Worm (Caenorhabditis elegans) whole organism, L4 larva: Measurements from ENCODE around the gene ZK792.5.

Experiments
- F37D6.2 ChIP-seq: sonication (generic microtip); optimal IDR thresholded peaks from 2 replicates; lab custom pipeline; 2016; ENCODE audit warnings: mild to moderate bottlenecking, missing genetic modification characterization, missing compliant biosample characterization
- lin-15B ChIP-seq: fragments of 150-350 bp; sonication (generic microtip); optimal IDR thresholded peaks from 3 replicates; lab custom pipeline; 2014; ENCODE audit warnings: missing biosample characterization, missing genetic modification characterization
- lir-3 ChIP-seq: sonication (generic microtip); optimal IDR thresholded peaks from 2 replicates; lab custom pipeline; 2016; ENCODE audit warnings: mild to moderate bottlenecking, missing genetic modification characterization, missing compliant biosample characterization
- mxl-2 ChIP-seq: fragments of 200-800 bp; sonication (Bioruptor generic); conservative IDR thresholded peaks from 2 replicates; pipeline ENCODE4 v1.3.6; 2022; ENCODE audit warnings: missing genetic modification reagents, missing genetic modification characterization, missing compliant biosample characterization
- nhr-76 ChIP-seq: fragments of 150-350 bp; optimal IDR thresholded peaks from 2 replicates; lab custom pipeline; 2014; ENCODE audit warnings: missing biosample characterization, missing genetic modification characterization
- nhr-77 ChIP-seq: fragments of 150-350 bp; optimal IDR thresholded peaks from 2 replicates; lab custom pipeline; 2014; ENCODE audit warnings: missing biosample characterization, missing genetic modification characterization
- snpc-4 ChIP-seq: fragments of 150-350 bp; optimal IDR thresholded peaks from 2 replicates; lab custom pipeline; 2014; ENCODE audit warnings: missing biosample characterization, missing genetic modification characterization

DNA sequence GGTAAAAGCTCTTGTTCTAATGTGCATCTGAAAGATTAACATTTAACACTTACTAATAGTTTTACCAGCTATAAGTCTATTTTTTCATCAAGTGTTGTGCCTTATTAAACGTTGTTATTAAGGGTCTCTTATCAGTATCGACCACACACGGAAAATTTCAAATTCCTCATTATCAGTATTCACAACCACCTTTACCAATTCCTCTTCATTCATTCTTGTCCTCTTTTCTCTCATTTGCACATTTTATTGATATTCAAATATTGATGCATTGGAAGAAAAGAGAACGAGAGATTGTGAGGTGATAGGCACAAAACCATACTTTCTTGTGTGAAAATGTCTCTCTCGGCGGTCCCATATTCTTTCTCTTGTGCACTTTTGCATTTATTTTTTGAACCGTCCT lies 34.0 kb upstream of the ZK792.5 start:
- no peak for TF ChIP-seq nhr-77
- TF ChIP-seq F37D6.2 (tag; lab: Kevin White, UChicago), result no peak
- no peak for TF ChIP-seq snpc-4 (tag; lab: Kevin White, UChicago)
- TF ChIP-seq nhr-76 (tag; lab: Kevin White, UChicago), result no peak
- TF ChIP-seq mxl-2 (GFP tag; lab: Robert Waterston, UW), result no peak
- TF ChIP-seq lir-3 (tag; lab: Kevin White, UChicago), result no peak
- no peak for TF ChIP-seq lin-15B (tag; lab: Kevin White, UChicago)
